Worm (Caenorhabditis elegans) whole organism, young adult: ENCODE results near the gene ZK721.3.

Experiments used
- B0035.1 ChIP-seq: sonication (generic microtip); optimal IDR thresholded peaks from 2 replicates; lab custom pipeline; 2016; ENCODE audit warnings: missing genetic modification characterization, mild to moderate bottlenecking, missing compliant biosample characterization, missing genotype, missing genetic modification reagents
- B0261.1 ChIP-seq: sonication (generic microtip); optimal IDR thresholded peaks from 2 replicates; lab custom pipeline; 2016; ENCODE audit warnings: mild to moderate bottlenecking, missing genetic modification characterization, moderate library complexity, missing compliant biosample characterization
- B0336.3 ChIP-seq: fragments of 200-800 bp; sonication (Bioruptor generic); IDR thresholded peaks from 2 replicates; pipeline ENCODE4 v1.3.6; 2022; ENCODE audit warnings: missing genetic modification characterization, missing compliant biosample characterization
- C06A6.2 ChIP-seq: fragments of 200-800 bp; sonication (Bioruptor generic); conservative IDR thresholded peaks from 2 replicates; pipeline ENCODE4 v1.3.6; 2022; ENCODE audit warnings: missing genetic modification characterization, missing compliant biosample characterization
- D2030.7 ChIP-seq: fragments of 200-800 bp; sonication (Bioruptor generic); IDR thresholded peaks from 2 replicates; pipeline ENCODE4 v1.3.6; 2022; ENCODE audit warnings: missing genetic modification reagents, missing genetic modification characterization, missing compliant biosample characterization
- F10E7.11 ChIP-seq: sonication (generic microtip); optimal IDR thresholded peaks from 2 replicates; lab custom pipeline; 2017; ENCODE audit warnings: mild to moderate bottlenecking, missing genetic modification characterization, moderate library complexity, missing compliant biosample characterization
- F37B4.10 ChIP-seq: fragments of 200-800 bp; sonication (Bioruptor generic); IDR thresholded peaks from 2 replicates; pipeline ENCODE4 v1.3.6; 2022; ENCODE audit warnings: missing genetic modification characterization, missing compliant biosample characterization
- F39B2.1 ChIP-seq: fragments of 200-800 bp; sonication (Bioruptor generic); IDR thresholded peaks from 2 replicates; pipeline ENCODE4 v1.3.6; 2022; ENCODE audit warnings: missing genetic modification reagents, missing genetic modification characterization, missing compliant biosample characterization
- F52B5.7 ChIP-seq: sonication (generic microtip); optimal IDR thresholded peaks from 2 replicates; lab custom pipeline; 2016; ENCODE audit warnings: mild to moderate bottlenecking, missing genetic modification characterization, missing compliant biosample characterization
- F55B11.4 ChIP-seq: sonication (generic microtip); optimal IDR thresholded peaks from 2 replicates; lab custom pipeline; 2016; ENCODE audit warnings: missing compliant biosample characterization, missing genetic modification characterization, borderline replicate concordance; ENCODE audit not compliant: insufficient read depth
- K11D2.4 ChIP-seq: fragments of 200-800 bp; sonication (Bioruptor generic); IDR thresholded peaks from 2 replicates; pipeline ENCODE4 v1.3.6; 2022; ENCODE audit warnings: missing genetic modification reagents, missing genetic modification characterization, missing compliant biosample characterization
- K12H6.12 ChIP-seq: fragments of 200-800 bp; sonication (Bioruptor generic); optimal IDR thresholded peaks from 2 replicates; lab custom pipeline; 2018; ENCODE audit warnings: mild to moderate bottlenecking, missing genetic modification characterization, missing compliant biosample characterization
- Y67H2A.10 ChIP-seq: fragments of 200-800 bp; sonication (Bioruptor generic); conservative IDR thresholded peaks from 2 replicates; pipeline ENCODE4 v1.3.6; 2022; ENCODE audit warnings: missing genetic modification reagents, missing genetic modification characterization, missing compliant biosample characterization
- aptf-2 ChIP-seq: fragments of 200-800 bp; sonication (Bioruptor generic); conservative IDR thresholded peaks from 2 replicates; pipeline ENCODE4 v1.3.6; 2022; ENCODE audit warnings: missing genetic modification reagents, missing genetic modification characterization, missing compliant biosample characterization
- aptf-3 ChIP-seq: fragments of 200-800 bp; sonication (Bioruptor generic); IDR thresholded peaks from 2 replicates; pipeline ENCODE4 v1.3.6; 2022; ENCODE audit warnings: missing genetic modification characterization, missing compliant biosample characterization
- atf-7 ChIP-seq: sonication (generic microtip); optimal IDR thresholded peaks from 2 replicates; lab custom pipeline; 2017; ENCODE audit warnings: mild to moderate bottlenecking, missing genetic modification characterization, missing compliant biosample characterization
- attf-3 ChIP-seq: fragments of 200-800 bp; sonication (Bioruptor generic); conservative IDR thresholded peaks from 2 replicates; pipeline ENCODE4 v1.3.6; 2022; ENCODE audit warnings: missing genetic modification reagents, missing genetic modification characterization, missing compliant biosample characterization
- bed-2 ChIP-seq: fragments of 200-800 bp; sonication (Bioruptor generic); IDR thresholded peaks from 2 replicates; pipeline ENCODE4 v1.3.6; 2022; ENCODE audit warnings: missing genetic modification reagents, missing genetic modification characterization, missing compliant biosample characterization
- cebp-1 ChIP-seq, 2 experiments: fragments of 200-800 bp in 1 of 2; sonication (Bioruptor generic) in 1 of 2; sonication (generic microtip) in 1 of 2; IDR thresholded peaks in 1 of 2; optimal IDR thresholded peaks in 1 of 2; 2 replicates each; pipeline versions ENCODE4 v1.3.6 to Lab custom; 2017 to 2022; ENCODE audit warnings: missing compliant biosample characterization in 2 of 2, missing genetic modification characterization in 2 of 2, mild to moderate bottlenecking in 1 of 2, missing genetic modification reagents in 1 of 2, moderate library complexity in 1 of 2
- cebp-2 ChIP-seq: fragments of 200-800 bp; sonication (Bioruptor generic); IDR thresholded peaks from 2 replicates; pipeline ENCODE4 v1.3.6; 2022; ENCODE audit warnings: missing genetic modification characterization, missing compliant biosample characterization
- ceh-91 ChIP-seq: fragments of 200-800 bp; sonication (Bioruptor generic); IDR thresholded peaks from 2 replicates; pipeline ENCODE4 v1.3.6; 2022; ENCODE audit warnings: missing genetic modification reagents, missing genetic modification characterization, missing compliant biosample characterization
- chd-7 ChIP-seq: sonication (generic microtip); optimal IDR thresholded peaks from 2 replicates; lab custom pipeline; 2016; ENCODE audit warnings: mild to moderate bottlenecking, missing genetic modification characterization, moderate library complexity, missing compliant biosample characterization
- dpff-1 ChIP-seq: sonication (generic microtip); optimal IDR thresholded peaks from 2 replicates; lab custom pipeline; 2017; ENCODE audit warnings: mild to moderate bottlenecking, missing genetic modification characterization, missing compliant biosample characterization
- gei-17 ChIP-seq: fragments of 200-800 bp; sonication (Bioruptor generic); optimal IDR thresholded peaks from 2 replicates; lab custom pipeline; 2018; ENCODE audit warnings: mild to moderate bottlenecking, missing genetic modification characterization, missing compliant biosample characterization
- hlh-12 ChIP-seq: sonication (generic microtip); optimal IDR thresholded peaks from 2 replicates; lab custom pipeline; 2016; ENCODE audit warnings: missing genetic modification characterization, missing compliant biosample characterization
- hsf-1 ChIP-seq: fragments of 200-800 bp; sonication (Bioruptor generic); IDR thresholded peaks from 2 replicates; pipeline ENCODE4 v1.3.6; 2022; ENCODE audit warnings: missing genetic modification reagents, missing genetic modification characterization, missing compliant biosample characterization
- let-526 ChIP-seq: fragments of 200-800 bp; sonication (Bioruptor generic); IDR thresholded peaks from 2 replicates; pipeline ENCODE4 v1.3.6; 2022; ENCODE audit warnings: missing genetic modification reagents, missing genetic modification characterization, missing compliant biosample characterization
- lir-1 ChIP-seq: fragments of 200-800 bp; sonication (Bioruptor generic); conservative IDR thresholded peaks from 2 replicates; pipeline ENCODE4 v1.3.6; 2022; ENCODE audit warnings: missing genetic modification reagents, missing genetic modification characterization, missing compliant biosample characterization
- lsl-1 ChIP-seq: fragments of 200-800 bp; sonication (Bioruptor generic); optimal IDR thresholded peaks from 2 replicates; lab custom pipeline; 2018; ENCODE audit warnings: mild to moderate bottlenecking, missing genetic modification characterization, moderate library complexity, missing compliant biosample characterization
- madf-10 ChIP-seq: sonication (generic microtip); optimal IDR thresholded peaks from 2 replicates; lab custom pipeline; 2016; ENCODE audit warnings: mild to moderate bottlenecking, missing genetic modification characterization, missing compliant biosample characterization
- madf-6 ChIP-seq: fragments of 200-800 bp; sonication (Bioruptor generic); IDR thresholded peaks from 2 replicates; pipeline ENCODE4 v1.3.6; 2022; ENCODE audit warnings: missing genetic modification reagents, missing genetic modification characterization, missing compliant biosample characterization
- madf-8 ChIP-seq: fragments of 200-800 bp; sonication (Bioruptor generic); conservative IDR thresholded peaks from 2 replicates; pipeline ENCODE4 v1.3.6; 2022; ENCODE audit warnings: missing genetic modification reagents, missing genetic modification characterization, missing compliant biosample characterization
- mes-4 ChIP-seq: sonication (generic microtip); optimal IDR thresholded peaks from 2 replicates; lab custom pipeline; 2016; ENCODE audit warnings: missing genotype, missing genetic modification characterization, missing compliant biosample characterization
- mxl-1 ChIP-seq: sonication (generic microtip); optimal IDR thresholded peaks from 2 replicates; lab custom pipeline; 2016; ENCODE audit warnings: missing genetic modification characterization, missing compliant biosample characterization
- nfya-2 ChIP-seq: fragments of 200-800 bp; sonication (Bioruptor generic); IDR thresholded peaks from 2 replicates; pipeline ENCODE4 v1.3.6; 2022; ENCODE audit warnings: missing genetic modification reagents, missing genetic modification characterization, missing compliant biosample characterization
- nhr-80 ChIP-seq: sonication (generic microtip); optimal IDR thresholded peaks from 2 replicates; lab custom pipeline; 2016; ENCODE audit warnings: missing genetic modification characterization, missing compliant biosample characterization
- nhr-90 ChIP-seq: sonication (generic microtip); optimal IDR thresholded peaks from 2 replicates; lab custom pipeline; 2016; ENCODE audit warnings: missing genotype, mild to moderate bottlenecking, missing genetic modification characterization, missing compliant biosample characterization
- pbrm-1 ChIP-seq: fragments of 200-800 bp; sonication (Bioruptor generic); IDR thresholded peaks from 2 replicates; pipeline ENCODE4 v1.3.6; 2022; ENCODE audit warnings: missing genetic modification reagents, missing genetic modification characterization, missing compliant biosample characterization
- snpc-1.1 ChIP-seq: sonication (generic microtip); optimal IDR thresholded peaks from 2 replicates; lab custom pipeline; 2017; ENCODE audit warnings: missing genetic modification characterization, mild to moderate bottlenecking, missing compliant biosample characterization, antibody characterized with exemption, moderate library complexity, missing genotype, missing genetic modification reagents; ENCODE audit not compliant: insufficient read depth
- snpc-1.3 ChIP-seq: sonication (generic microtip); optimal IDR thresholded peaks from 2 replicates; lab custom pipeline; 2017; ENCODE audit warnings: missing genetic modification characterization, mild to moderate bottlenecking, missing compliant biosample characterization, antibody characterized with exemption, moderate library complexity, missing genotype, missing genetic modification reagents; ENCODE audit not compliant: insufficient read depth
- snpc-3.4 ChIP-seq: sonication (generic microtip); optimal IDR thresholded peaks from 2 replicates; lab custom pipeline; 2017; ENCODE audit warnings: missing genetic modification characterization, mild to moderate bottlenecking, missing compliant biosample characterization, antibody characterized with exemption, moderate library complexity, missing genotype, missing genetic modification reagents
- snpc-4 ChIP-seq, 5 experiments: fragments of 150-350 bp in 1 of 5; sonication (generic microtip) in 4 of 5; optimal IDR thresholded peaks; 2 replicates each; lab custom pipeline; 2014 to 2018; ENCODE audit warnings: missing genetic modification characterization in 5 of 5, missing biosample characterization in 3 of 5, antibody characterized with exemption in 2 of 5, mild to moderate bottlenecking in 2 of 5, missing compliant biosample characterization in 2 of 5, missing genotype in 2 of 5, moderate library complexity in 2 of 5, missing genetic modification reagents in 1 of 5
- somi-1 ChIP-seq: fragments of 200-800 bp; sonication (Bioruptor generic); optimal IDR thresholded peaks from 2 replicates; lab custom pipeline; 2018; ENCODE audit warnings: mild to moderate bottlenecking, missing genetic modification characterization, missing compliant biosample characterization
- sptf-2 ChIP-seq: fragments of 200-800 bp; sonication (Bioruptor generic); optimal IDR thresholded peaks from 2 replicates; lab custom pipeline; 2018; ENCODE audit warnings: mild to moderate bottlenecking, missing genetic modification characterization, missing compliant biosample characterization
- xnd-1 ChIP-seq: sonication (generic microtip); optimal IDR thresholded peaks from 2 replicates; lab custom pipeline; 2016; ENCODE audit warnings: missing genotype, missing genetic modification reagents, missing genetic modification characterization, missing compliant biosample characterization
- zim-3 ChIP-seq: sonication (generic microtip); optimal IDR thresholded peaks from 2 replicates; lab custom pipeline; 2017; ENCODE audit warnings: mild to moderate bottlenecking, missing genetic modification characterization, moderate library complexity, missing compliant biosample characterization
- ztf-6 ChIP-seq: fragments of 200-800 bp; sonication (Bioruptor generic); IDR thresholded peaks from 2 replicates; pipeline ENCODE4 v1.3.6; 2022; ENCODE audit warnings: missing genetic modification reagents, missing genetic modification characterization, missing compliant biosample characterization

Gene ZK721.3

DNA sequence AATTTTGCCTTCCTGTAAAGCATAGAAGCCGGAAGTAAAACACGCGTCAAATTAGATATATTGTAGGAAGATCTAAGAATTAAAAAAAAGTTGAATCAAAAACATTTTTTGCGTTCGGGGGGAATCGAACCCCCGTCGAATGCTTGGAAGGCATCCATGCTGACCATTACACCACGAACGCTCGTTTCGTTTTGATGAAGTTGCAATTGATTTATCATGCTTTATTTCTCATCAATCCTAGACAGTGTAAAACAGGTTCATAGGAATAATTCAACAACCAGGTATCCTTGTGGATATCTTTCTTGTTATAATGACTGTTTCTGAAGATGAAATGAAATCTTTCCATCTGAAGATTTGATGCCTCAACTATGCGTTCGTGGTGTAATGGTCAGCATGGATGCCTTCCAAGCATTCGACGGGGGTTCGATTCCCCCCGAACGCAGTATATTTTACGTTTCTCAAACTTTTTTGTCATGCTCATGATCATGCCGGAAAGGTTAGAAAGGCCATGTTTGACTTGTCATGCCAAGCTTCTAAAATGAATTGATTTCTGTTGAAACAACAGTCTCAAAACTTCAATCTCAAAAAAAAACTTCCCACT lies 35.6 kb downstream of the ZK721.3 start (continued):
- no peak for TF ChIP-seq B0035.1 (tag; lab: Kevin White, UChicago)
- no peak for TF ChIP-seq nfya-2 (GFP tag; lab: Robert Waterston, UW)
- TF ChIP-seq madf-6, result no peak
- peak; percentile 19 for TF ChIP-seq atf-7
- no peak for TF ChIP-seq dpff-1 (tag; lab: Kevin White, UChicago)
- no peak for TF ChIP-seq mes-4 (tag; lab: Kevin White, UChicago)
- TF ChIP-seq lir-1 (GFP tag; lab: Robert Waterston, UW), result no peak
- no peak for TF ChIP-seq lsl-1 (GFP tag; lab: Kevin White, UChicago)
- TF ChIP-seq C06A6.2 (GFP tag; lab: Robert Waterston, UW), result no peak
- TF ChIP-seq K11D2.4 (GFP tag; lab: Robert Waterston, UW), result no peak
- no peak for TF ChIP-seq F55B11.4 (tag; lab: Kevin White, UChicago)
- no peak for TF ChIP-seq ztf-6 (GFP tag; lab: Robert Waterston, UW)
- no peak for TF ChIP-seq snpc-1.3 (tag; lab: Kevin White, UChicago)
- no peak for TF ChIP-seq aptf-3 (GFP tag; lab: Robert Waterston, UW)
- no peak for TF ChIP-seq madf-10
- peak; percentile 43 for TF ChIP-seq snpc-3.4 (tag; lab: Kevin White, UChicago)
- TF ChIP-seq let-526 (GFP tag; lab: Robert Waterston, UW), result no peak
- no peak for TF ChIP-seq Y67H2A.10 (GFP tag; lab: Robert Waterston, UW)
- no peak for TF ChIP-seq bed-2
- no peak for TF ChIP-seq madf-8
- no peak for TF ChIP-seq attf-3 (GFP tag; lab: Robert Waterston, UW)
- no peak for TF ChIP-seq zim-3 (tag; lab: Kevin White, UChicago)
- TF ChIP-seq K12H6.12, result no peak
- no peak for TF ChIP-seq B0336.3 (GFP tag; lab: Robert Waterston, UW)
- no peak for TF ChIP-seq F39B2.1 (GFP tag; lab: Robert Waterston, UW)
- TF ChIP-seq F52B5.7, result no peak
- no peak for TF ChIP-seq xnd-1 (tag; lab: Kevin White, UChicago)
- no peak for TF ChIP-seq ceh-91
- peak; percentile 58 for TF ChIP-seq nhr-90 (tag; lab: Kevin White, UChicago)
- TF ChIP-seq nhr-80 (tag; lab: Kevin White, UChicago), result peak; percentile 26
- no peak for TF ChIP-seq gei-17 (GFP tag; lab: Kevin White, UChicago)
- TF ChIP-seq chd-7 (tag; lab: Kevin White, UChicago), result no peak
- TF ChIP-seq cebp-1 (GFP tag; IDR thresholded peaks at IDR 0.05; lab: Robert Waterston, UW), result no peak
- TF ChIP-seq cebp-1 (tag; optimal IDR thresholded peaks at IDR 0.05; lab: Kevin White, UChicago), result peak; percentile 29
- no peak for TF ChIP-seq aptf-2
- peak; percentile 42 for TF ChIP-seq snpc-4 (GFP tag; optimal IDR thresholded peaks at IDR 0.05; lab: Kevin White, UChicago)
- peak in 1 of 4 experiments; percentile 64 for TF ChIP-seq snpc-4 (tag; optimal IDR thresholded peaks at IDR 0.05; lab: Kevin White, UChicago)
- no peak for TF ChIP-seq cebp-2 (GFP tag; lab: Robert Waterston, UW)
- TF ChIP-seq somi-1 (GFP tag; lab: Kevin White, UChicago), result no peak
- no peak for TF ChIP-seq mxl-1 (tag; lab: Kevin White, UChicago)
- no peak for TF ChIP-seq snpc-1.1 (tag; lab: Kevin White, UChicago)
- no peak for TF ChIP-seq hsf-1 (GFP tag; lab: Robert Waterston, UW)
- TF ChIP-seq hlh-12 (tag; lab: Kevin White, UChicago), result no peak
- 0 out of 2 replicates have a peak, but pooled peaks have one; percentile 36 for TF ChIP-seq D2030.7 (GFP tag; lab: Robert Waterston, UW)
- TF ChIP-seq sptf-2 (GFP tag; lab: Kevin White, UChicago), result no peak
- no peak for TF ChIP-seq F37B4.10 (GFP tag; lab: Robert Waterston, UW)
- peak; percentile 75 for TF ChIP-seq B0261.1
- 0 out of 2 replicates have a peak, but pooled peaks have one; percentile 52 for TF ChIP-seq pbrm-1 (GFP tag; lab: Robert Waterston, UW)
- no peak for TF ChIP-seq F10E7.11 (tag; lab: Kevin White, UChicago)
